Worm (Caenorhabditis elegans) whole organism, L3 larva: Measurements from ENCODE around the gene C46C2.6.

Source experiments
- R02D3.7 ChIP-seq: fragments of 150-350 bp; optimal IDR thresholded peaks from 2 replicates; lab custom pipeline; 2014; ENCODE audit warnings: missing biosample characterization, missing genetic modification characterization
- aly-2 ChIP-seq: fragments of 150-350 bp; optimal IDR thresholded peaks from 2 replicates; lab custom pipeline; 2014; ENCODE audit warnings: missing biosample characterization, missing genetic modification characterization
- ama-1 ChIP-seq: fragments of 150-350 bp; optimal IDR thresholded peaks from 2 replicates; lab custom pipeline; 2018
- ceh-9 ChIP-seq: sonication (generic microtip); optimal IDR thresholded peaks from 2 replicates; lab custom pipeline; 2018; ENCODE audit warnings: missing biosample characterization, missing genetic modification characterization
- elt-3 ChIP-seq, 3 experiments: fragments of 150-350 bp in 1 of 3; sonication (generic microtip) in 2 of 3; optimal IDR thresholded peaks; 2 replicates in 2 of 3; 4 replicates in 1 of 3; lab custom pipeline; 2014 to 2017; ENCODE audit warnings: missing biosample characterization in 3 of 3, missing genetic modification characterization in 3 of 3
- fkh-10 ChIP-seq: sonication (generic microtip); optimal IDR thresholded peaks from 2 replicates; lab custom pipeline; 2017; ENCODE audit warnings: missing biosample characterization, missing genetic modification reagents, missing genetic modification characterization
- jun-1 ChIP-seq: fragments of 150-350 bp; optimal IDR thresholded peaks from 2 replicates; lab custom pipeline; 2014; ENCODE audit warnings: missing biosample characterization, missing genetic modification reagents, missing genetic modification characterization
- lin-15B ChIP-seq: fragments of 150-350 bp; optimal IDR thresholded peaks from 2 replicates; lab custom pipeline; 2014; ENCODE audit warnings: missing biosample characterization, missing genetic modification characterization
- mdl-1 ChIP-seq: fragments of 150-350 bp; optimal IDR thresholded peaks from 2 replicates; lab custom pipeline; 2014; ENCODE audit warnings: missing biosample characterization, missing genetic modification characterization
- nhr-11 ChIP-seq: fragments of 150-350 bp; optimal IDR thresholded peaks from 2 replicates; lab custom pipeline; 2014; ENCODE audit warnings: missing biosample characterization, missing genetic modification characterization
- nhr-237 ChIP-seq: fragments of 150-350 bp; optimal IDR thresholded peaks from 2 replicates; lab custom pipeline; 2014; ENCODE audit warnings: missing biosample characterization, missing genetic modification characterization
- nhr-77 ChIP-seq: fragments of 150-350 bp; optimal IDR thresholded peaks from 2 replicates; lab custom pipeline; 2014; ENCODE audit warnings: missing biosample characterization, missing genetic modification characterization
- unc-39 ChIP-seq: sonication (generic microtip); optimal IDR thresholded peaks from 4 replicates; lab custom pipeline; 2017; ENCODE audit warnings: missing biosample characterization, missing genetic modification characterization
- ztf-11 ChIP-seq: fragments of 150-350 bp; optimal IDR thresholded peaks from 2 replicates; lab custom pipeline; 2014; ENCODE audit warnings: missing biosample characterization, missing genetic modification characterization

- TF ChIP-seq nhr-77 (tag; lab: Kevin White, UChicago) (no peak), aly-2 (tag; lab: Kevin White, UChicago) (no peak), elt-3 (tag; optimal IDR thresholded peaks at IDR 0.05; lab: Kevin White, UChicago) (no peak), mdl-1 (no peak), ceh-9 (tag; lab: Kevin White, UChicago) (no peak), unc-39 (tag; lab: Kevin White, UChicago) (no peak), lin-15B (tag; lab: Kevin White, UChicago) (no peak), nhr-237 (tag; lab: Kevin White, UChicago) (no peak), nhr-11 (tag; lab: Kevin White, UChicago) (no peak), jun-1 (tag; lab: Kevin White, UChicago) (no peak), fkh-10 (no peak), ztf-11 (tag; lab: Kevin White, UChicago) (no peak), R02D3.7 (tag; lab: Kevin White, UChicago) (no peak), ama-1 (lab: Kevin White, UChicago) (no peak)
Observed at ce11 chrIV:9256865-9257264, 44.6 kb downstream of the C46C2.6 start.
